Fruit fly (Drosophila melanogaster) whole organism: ENCODE data around the gene CG6791.

ENCODE experiments used
- CG8478 ChIP-seq: fragments of >200 bp; optimal IDR thresholded peaks from 2 replicates; lab custom pipeline; 2018; ENCODE audit warnings: inconsistent platforms
- Dll ChIP-seq: fragments of >200 bp; optimal IDR thresholded peaks from 2 replicates; lab custom pipeline; 2017
- EcR ChIP-seq, 2 experiments: fragments of >200 bp; optimal IDR thresholded peaks; 2 replicates each; lab custom pipeline; 2017; ENCODE audit warnings: missing biosample characterization in 2 of 2, missing genetic modification characterization in 2 of 2, missing genetic modification reagents in 2 of 2
- pan ChIP-seq: fragments of >200 bp; optimal IDR thresholded peaks from 2 replicates; lab custom pipeline; 2017
- psq ChIP-seq: fragments of >200 bp; optimal IDR thresholded peaks from 2 replicates; lab custom pipeline; 2017
- usp ChIP-seq: fragments of >200 bp; optimal IDR thresholded peaks from 2 replicates; lab custom pipeline; 2017; ENCODE audit warnings: missing biosample characterization, missing genetic modification characterization, mixed read lengths

CG6791 gene

dm6 chr3R:11578645-11579044, 11.3 kb downstream of the CG6791 start, which contains the start of the genes CG6790 and CG5342:
Gene CG6790 (minus strand): TSS chr3R:11578745.
Gene CG5342 (plus strand): TSS chr3R:11578826.
- TF ChIP-seq Dll (lab: Kevin White, UChicago) (no peak), EcR (GFP tag; optimal IDR thresholded peaks at IDR 0.05; lab: Kevin White, UChicago) (no peak), psq (lab: Kevin White, UChicago) (no peak), CG8478 (no peak)

DNA sequence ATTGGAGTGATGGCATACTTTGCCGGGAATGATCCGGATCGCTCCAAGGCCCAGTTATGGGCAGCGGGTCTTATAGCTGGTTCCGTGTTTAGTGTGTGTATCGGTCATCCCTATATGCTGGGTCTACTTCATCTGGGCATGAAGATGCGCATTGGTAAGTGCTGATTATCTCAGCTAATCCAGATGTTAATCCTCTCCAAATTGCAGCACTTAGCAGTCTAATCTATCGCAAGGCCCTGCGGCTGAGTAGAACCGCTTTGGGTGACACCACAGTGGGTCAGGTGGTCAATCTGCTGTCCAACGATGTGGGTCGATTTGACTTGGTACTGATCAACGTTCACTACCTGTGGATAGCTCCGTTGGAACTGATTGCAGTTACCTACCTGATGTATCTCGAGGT, 18.5 kb downstream of the CG6791 start:
- TF ChIP-seq CG8478 (no peak), pan (lab: Kevin White, UChicago) (no peak), Dll (lab: Kevin White, UChicago) (no peak), psq (lab: Kevin White, UChicago) (no peak), EcR (GFP tag; optimal IDR thresholded peaks at IDR 0.05; lab: Kevin White, UChicago) (no peak), usp (GFP tag; lab: Kevin White, UChicago) (no peak)

dm6 chr3R:11569993-11570392, 20.0 kb downstream of the CG6791 start:
- TF ChIP-seq pan (lab: Kevin White, UChicago) (no peak), EcR (GFP tag; optimal IDR thresholded peaks at IDR 0.05; lab: Kevin White, UChicago) (no peak), usp (GFP tag; lab: Kevin White, UChicago) (no peak), Dll (lab: Kevin White, UChicago) (no peak), CG8478 (no peak), psq (lab: Kevin White, UChicago) (no peak)

- TF ChIP-seq CG8478 (no peak), Dll (lab: Kevin White, UChicago) (no peak), pan (lab: Kevin White, UChicago) (no peak), usp (GFP tag; lab: Kevin White, UChicago) (no peak), psq (lab: Kevin White, UChicago) (no peak), EcR (GFP tag; optimal IDR thresholded peaks at IDR 0.05; lab: Kevin White, UChicago) (no peak)
These were observed 21.0 kb downstream of the CG6791 start, which contains the start of gene Mrp4 for dm6 chr3R:11568873-11569450. Gene Mrp4 (plus strand): TSS chr3R:11569250.

- TF ChIP-seq Dll (lab: Kevin White, UChicago) (peak; percentile 68), psq (lab: Kevin White, UChicago) (no peak)
These were observed 23.0 kb downstream of the CG6791 start, which contains the start of the genes fabp and sea for dm6 chr3R:11566769-11567570. Gene fabp (minus strand): TSS chr3R:11567054. Gene sea (minus strand): TSS chr3R:11567054.

- TF ChIP-seq pan (lab: Kevin White, UChicago) = no peak
- no peak for TF ChIP-seq psq (lab: Kevin White, UChicago)
- TF ChIP-seq EcR (GFP tag; optimal IDR thresholded peaks at IDR 0.05; lab: Kevin White, UChicago) = no peak
- TF ChIP-seq usp (GFP tag; lab: Kevin White, UChicago) = no peak
- no peak for TF ChIP-seq Dll (lab: Kevin White, UChicago)
- TF ChIP-seq CG8478 = no peak
These were observed 25.0 kb downstream of the CG6791 start for dm6 chr3R:11564792-11565402.

DNA sequence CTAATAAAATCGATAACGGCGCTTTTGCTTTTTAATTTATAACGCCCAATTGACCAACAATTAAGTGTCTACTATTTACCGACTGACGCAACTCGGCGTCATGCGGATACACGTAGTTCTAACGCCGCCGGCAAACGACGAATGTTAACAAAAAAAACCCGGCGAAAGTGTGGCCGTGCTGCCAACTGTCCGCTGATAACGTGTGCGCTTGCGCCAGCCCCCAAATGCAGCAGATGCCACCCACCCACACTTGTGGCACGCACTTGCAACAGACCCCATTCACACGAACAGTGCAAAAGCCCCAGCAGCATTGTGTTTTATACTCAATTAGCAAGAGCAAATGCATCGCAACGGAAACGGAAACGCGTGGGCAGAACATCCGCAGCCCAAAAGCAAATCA, 26.8 kb downstream of the CG6791 start:
- no peak for TF ChIP-seq pan (lab: Kevin White, UChicago)
- TF ChIP-seq usp (GFP tag; lab: Kevin White, UChicago) = no peak

dm6 chr3R:11562326-11563109, 27.4 kb downstream of the CG6791 start:
- TF ChIP-seq usp (GFP tag; lab: Kevin White, UChicago) (no peak), CG8478 (peak; percentile 15)

DNA sequence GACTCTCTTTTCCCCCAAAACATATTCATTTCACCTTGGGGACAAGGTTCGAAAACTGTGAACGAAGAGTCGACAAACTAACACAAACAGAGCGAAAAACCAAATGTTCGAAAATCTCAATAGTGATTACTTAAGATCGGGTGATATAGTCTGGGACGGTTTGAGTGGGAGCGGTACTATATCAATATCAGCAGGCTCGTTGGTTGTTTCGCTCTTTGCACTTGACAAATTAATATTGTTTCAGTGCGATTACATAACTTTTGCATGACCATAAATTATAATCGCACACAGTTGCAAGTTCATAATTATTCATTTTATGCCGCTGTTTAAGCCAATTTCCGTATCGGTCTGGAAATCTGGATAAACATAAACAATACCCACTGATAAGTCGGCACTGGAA, 28.3 kb downstream of the CG6791 start:
- TF ChIP-seq CG8478 (no peak), Dll (lab: Kevin White, UChicago) (no peak)

- TF ChIP-seq EcR (GFP tag; optimal IDR thresholded peaks at IDR 0.05; lab: Kevin White, UChicago) (no peak), CG8478 (no peak), pan (lab: Kevin White, UChicago) (no peak), usp (GFP tag; lab: Kevin White, UChicago) (no peak), Dll (lab: Kevin White, UChicago) (no peak), psq (lab: Kevin White, UChicago) (no peak)
These were observed 32.4 kb downstream of the CG6791 start, which contains the start of gene CG10898 for dm6 chr3R:11557492-11557965. Gene CG10898 (plus strand): TSS chr3R:11557776.

DNA sequence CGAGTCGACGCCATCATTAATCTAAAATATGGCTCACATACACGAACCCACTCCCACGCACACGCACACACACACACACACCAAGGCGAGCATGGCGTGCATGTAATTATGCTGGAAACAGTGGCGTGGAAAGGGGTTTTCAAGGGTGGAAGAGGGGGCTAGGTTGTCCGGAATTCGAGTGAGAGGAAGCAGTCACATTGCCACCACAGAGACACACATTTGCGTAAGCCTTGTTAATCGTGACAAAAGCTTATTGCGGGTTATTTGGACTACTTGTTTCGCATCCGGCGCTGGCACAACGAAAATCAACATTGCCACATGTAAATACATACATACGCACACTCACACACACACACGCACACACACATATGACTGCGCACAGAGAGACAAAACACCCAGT, 35.0 kb downstream of the CG6791 start:
- TF ChIP-seq Dll (lab: Kevin White, UChicago) = no peak
- TF ChIP-seq CG8478 = no peak
- TF ChIP-seq EcR (GFP tag; optimal IDR thresholded peaks at IDR 0.05; lab: Kevin White, UChicago) = no peak
- TF ChIP-seq pan (lab: Kevin White, UChicago) = no peak
- no peak for TF ChIP-seq psq (lab: Kevin White, UChicago)
- no peak for TF ChIP-seq usp (GFP tag; lab: Kevin White, UChicago)
